Fruit fly (Drosophila melanogaster) whole organism, embryonic: ENCODE results near the gene CG4896.
A peak's percentile ranks its signal among the peaks of the same experiment; 100 is the strongest.

Experiments
- Adf1 ChIP-seq: fragments of 200-800 bp; sonication (Bioruptor generic); IDR thresholded peaks from 2 replicates; pipeline ENCODE4 v1.3.6; 2022; ENCODE audit warnings: missing biosample characterization, missing genetic modification characterization
- Bgb ChIP-seq: fragments of 200-800 bp; sonication (Bioruptor generic); IDR thresholded peaks from 2 replicates; pipeline ENCODE4 v1.3.6; 2022; ENCODE audit warnings: missing biosample characterization, missing genetic modification characterization; ENCODE audit not compliant: partially characterized antibody
- CG10654 ChIP-seq: fragments of 200-800 bp; sonication (Bioruptor generic); optimal IDR thresholded peaks from 2 replicates; lab custom pipeline; 2016; ENCODE audit warnings: missing biosample characterization, missing genetic modification characterization
- CG12155 ChIP-seq: fragments of 200-800 bp; sonication (Bioruptor generic); optimal IDR thresholded peaks from 3 replicates; lab custom pipeline; 2016; ENCODE audit warnings: missing biosample characterization, missing genetic modification characterization
- CG12299 ChIP-seq: fragments of 200-800 bp; sonication (Bioruptor generic); optimal IDR thresholded peaks from 2 replicates; lab custom pipeline; 2018; ENCODE audit warnings: missing biosample characterization, mild to moderate bottlenecking, missing genetic modification characterization
- CG12391 ChIP-seq: fragments of 200-800 bp; sonication (Bioruptor generic); optimal IDR thresholded peaks from 3 replicates; lab custom pipeline; 2018; ENCODE audit warnings: missing biosample characterization, mild to moderate bottlenecking, missing genetic modification characterization, moderate library complexity
- CG17186 ChIP-seq: fragments of 200-800 bp; sonication (Bioruptor generic); optimal IDR thresholded peaks from 3 replicates; lab custom pipeline; 2017; ENCODE audit warnings: missing biosample characterization, missing genetic modification reagents, missing genetic modification characterization
- CG17361 ChIP-seq: fragments of 200-800 bp; sonication (Bioruptor generic); IDR thresholded peaks from 3 replicates; pipeline ENCODE4 v1.3.6; 2022; ENCODE audit warnings: missing biosample characterization, missing genetic modification characterization
- CG17385 ChIP-seq: fragments of 200-800 bp; sonication (Bioruptor generic); optimal IDR thresholded peaks from 3 replicates; lab custom pipeline; 2018; ENCODE audit warnings: missing biosample characterization, mild to moderate bottlenecking, missing genetic modification characterization
- CG2120 ChIP-seq: fragments of 200-800 bp; sonication (Bioruptor generic); optimal IDR thresholded peaks from 3 replicates; lab custom pipeline; 2016; ENCODE audit warnings: missing biosample characterization, missing genetic modification characterization
- CG2199 ChIP-seq: fragments of 200-800 bp; sonication (Bioruptor generic); IDR thresholded peaks from 3 replicates; pipeline ENCODE4 v1.3.6; 2022; ENCODE audit warnings: missing biosample characterization, missing genetic modification characterization
- CG31441 ChIP-seq: fragments of 200-800 bp; sonication (Bioruptor generic); IDR thresholded peaks from 2 replicates; pipeline ENCODE4 v1.3.6; 2022; ENCODE audit warnings: missing biosample characterization, missing genetic modification characterization
- CG4328 ChIP-seq: fragments of 200-800 bp; sonication (Bioruptor generic); optimal IDR thresholded peaks from 3 replicates; lab custom pipeline; 2017; ENCODE audit warnings: missing biosample characterization, missing genetic modification reagents, missing genetic modification characterization
- CG4854 ChIP-seq: fragments of 200-800 bp; sonication (Bioruptor generic); optimal IDR thresholded peaks from 2 replicates; lab custom pipeline; 2016; ENCODE audit warnings: missing biosample characterization, missing genetic modification characterization, inconsistent platforms
- CG6272 ChIP-seq: fragments of 200-800 bp; sonication (Bioruptor generic); IDR thresholded peaks from 2 replicates; pipeline ENCODE4 v1.3.6; 2022; ENCODE audit warnings: missing biosample characterization, missing genetic modification characterization
- CG9817 ChIP-seq: fragments of 200-800 bp; sonication (Bioruptor generic); optimal IDR thresholded peaks from 2 replicates; lab custom pipeline; 2018; ENCODE audit warnings: missing biosample characterization, mild to moderate bottlenecking, missing genetic modification characterization, moderate library complexity
- CHES-1-like ChIP-seq: fragments of 200-800 bp; sonication (Bioruptor generic); optimal IDR thresholded peaks from 2 replicates; lab custom pipeline; 2016; ENCODE audit warnings: missing biosample characterization, missing genetic modification characterization
- Doc2 ChIP-seq: fragments of 200-800 bp; sonication (Bioruptor generic); IDR thresholded peaks from 2 replicates; pipeline ENCODE4 v1.3.6; 2022; ENCODE audit warnings: missing biosample characterization, missing genetic modification characterization
- Fer2 ChIP-seq: fragments of 200-800 bp; sonication (Bioruptor generic); optimal IDR thresholded peaks from 2 replicates; lab custom pipeline; 2018; ENCODE audit warnings: missing biosample characterization, mild to moderate bottlenecking, missing genetic modification characterization, moderate library complexity
- HLH4C ChIP-seq: fragments of 200-800 bp; sonication (Bioruptor generic); IDR thresholded peaks from 3 replicates; pipeline ENCODE4 v1.3.6; 2022; ENCODE audit warnings: missing biosample characterization, missing genetic modification characterization; ENCODE audit not compliant: partially characterized antibody
- Hey ChIP-seq: fragments of 200-800 bp; sonication (Bioruptor generic); optimal IDR thresholded peaks from 3 replicates; lab custom pipeline; 2018; ENCODE audit warnings: missing biosample characterization, mild to moderate bottlenecking, missing genetic modification characterization
- HmgZ ChIP-seq: fragments of 200-800 bp; sonication (Bioruptor generic); optimal IDR thresholded peaks from 2 replicates; lab custom pipeline; 2018; ENCODE audit warnings: missing biosample characterization, mild to moderate bottlenecking, missing genetic modification characterization
- Hr3 ChIP-seq: fragments of 200-800 bp; sonication (Bioruptor generic); optimal IDR thresholded peaks from 3 replicates; lab custom pipeline; 2016; ENCODE audit warnings: missing biosample characterization, missing genetic modification characterization
- Myb ChIP-seq: fragments of 200-800 bp; sonication (Bioruptor generic); optimal IDR thresholded peaks from 2 replicates; lab custom pipeline; 2016; ENCODE audit warnings: missing biosample characterization, missing genetic modification characterization
- NC2β ChIP-seq: fragments of 200-800 bp; sonication (Bioruptor generic); optimal IDR thresholded peaks from 2 replicates; lab custom pipeline; 2016; ENCODE audit warnings: missing biosample characterization, missing genetic modification characterization
- NFAT ChIP-seq: fragments of 200-800 bp; sonication (Bioruptor generic); IDR thresholded peaks from 2 replicates; pipeline ENCODE4 v1.3.6; 2022; ENCODE audit warnings: missing biosample characterization, missing genetic modification characterization
- NfI ChIP-seq: fragments of 200-800 bp; sonication (Bioruptor generic); optimal IDR thresholded peaks from 3 replicates; lab custom pipeline; 2018; ENCODE audit warnings: missing biosample characterization, mild to moderate bottlenecking, missing genetic modification characterization, moderate library complexity
- Oli ChIP-seq: fragments of 200-800 bp; sonication (Bioruptor generic); optimal IDR thresholded peaks from 2 replicates; lab custom pipeline; 2018; ENCODE audit warnings: missing biosample characterization, mild to moderate bottlenecking, missing genetic modification characterization, moderate library complexity
- bcd ChIP-seq: fragments of 200-800 bp; sonication (Bioruptor generic); optimal IDR thresholded peaks from 2 replicates; lab custom pipeline; 2017; ENCODE audit warnings: missing biosample characterization, mild to moderate bottlenecking, missing genetic modification characterization
- btn ChIP-seq: fragments of 200-800 bp; sonication (Bioruptor generic); optimal IDR thresholded peaks from 2 replicates; lab custom pipeline; 2016; ENCODE audit warnings: missing biosample characterization, missing genetic modification characterization
- chn ChIP-seq: fragments of 200-800 bp; sonication (Bioruptor generic); optimal IDR thresholded peaks from 2 replicates; lab custom pipeline; 2016; ENCODE audit warnings: missing biosample characterization, missing genetic modification characterization
- ci ChIP-seq: fragments of 200-800 bp; sonication (Bioruptor generic); IDR thresholded peaks from 3 replicates; pipeline ENCODE4 v1.3.6; 2022; ENCODE audit warnings: missing biosample characterization, missing genetic modification characterization
- dimm ChIP-seq: fragments of 200-800 bp; sonication (Bioruptor generic); IDR thresholded peaks from 2 replicates; pipeline ENCODE4 v1.3.6; 2022; ENCODE audit warnings: missing biosample characterization, missing genetic modification characterization
- eve ChIP-seq, 2 experiments: fragments of >200 bp; optimal IDR thresholded peaks; 2 replicates each; lab custom pipeline; 2017; ENCODE audit warnings: missing biosample characterization in 2 of 2, missing genetic modification characterization in 2 of 2
- fd64A ChIP-seq: fragments of 200-800 bp; sonication (Bioruptor generic); optimal IDR thresholded peaks from 3 replicates; lab custom pipeline; 2018; ENCODE audit warnings: missing biosample characterization, mild to moderate bottlenecking, missing genetic modification characterization
- fu2 ChIP-seq: fragments of 200-800 bp; sonication (Bioruptor generic); optimal IDR thresholded peaks from 2 replicates; lab custom pipeline; 2016; ENCODE audit warnings: missing biosample characterization, missing genetic modification characterization
- gcm ChIP-seq: fragments of 200-800 bp; sonication (Bioruptor generic); optimal IDR thresholded peaks from 2 replicates; lab custom pipeline; 2019; ENCODE audit warnings: missing biosample characterization, mild to moderate bottlenecking, missing genetic modification characterization, moderate library complexity
- hth ChIP-seq: fragments of >200 bp; optimal IDR thresholded peaks from 2 replicates; lab custom pipeline; 2017; ENCODE audit warnings: inconsistent platforms
- kay ChIP-seq: fragments of 200-800 bp; sonication (Bioruptor generic); optimal IDR thresholded peaks from 2 replicates; lab custom pipeline; 2016; ENCODE audit warnings: missing biosample characterization, missing genetic modification characterization
- kni ChIP-seq: fragments of 200-800 bp; sonication (Bioruptor generic); optimal IDR thresholded peaks from 3 replicates; lab custom pipeline; 2017; ENCODE audit warnings: mild to moderate bottlenecking, missing biosample characterization, missing genetic modification reagents, missing genetic modification characterization
- lbe ChIP-seq: fragments of 200-800 bp; sonication (Bioruptor generic); optimal IDR thresholded peaks from 2 replicates; lab custom pipeline; 2016; ENCODE audit warnings: missing biosample characterization, mild to moderate bottlenecking, missing genetic modification characterization
- oc ChIP-seq: fragments of 200-800 bp; sonication (Bioruptor generic); optimal IDR thresholded peaks from 2 replicates; lab custom pipeline; 2018; ENCODE audit warnings: missing biosample characterization, mild to moderate bottlenecking, missing genetic modification characterization, moderate library complexity
- otp ChIP-seq: fragments of 200-800 bp; sonication (Bioruptor generic); IDR thresholded peaks from 3 replicates; pipeline ENCODE4, ENCODE4 v1.3.6; 2022; ENCODE audit warnings: missing biosample characterization, missing genetic modification characterization
- pfk ChIP-seq: fragments of 200-800 bp; sonication (Bioruptor generic); optimal IDR thresholded peaks from 2 replicates; lab custom pipeline; 2018; ENCODE audit warnings: missing biosample characterization, mild to moderate bottlenecking, missing genetic modification characterization, moderate library complexity
- psq ChIP-seq: fragments of 200-800 bp; sonication (Bioruptor generic); optimal IDR thresholded peaks from 2 replicates; lab custom pipeline; 2017; ENCODE audit warnings: missing biosample characterization, missing genetic modification characterization
- pzg ChIP-seq: fragments of 200-800 bp; sonication (Bioruptor generic); optimal IDR thresholded peaks from 3 replicates; lab custom pipeline; 2018; ENCODE audit warnings: missing biosample characterization, mild to moderate bottlenecking, missing genetic modification characterization, moderate library complexity
- tgo ChIP-seq: fragments of 200-800 bp; sonication (Bioruptor generic); IDR thresholded peaks from 3 replicates; pipeline ENCODE4 v1.3.6; 2022; ENCODE audit warnings: missing biosample characterization, missing genetic modification characterization
- tll ChIP-seq, 2 experiments: fragments of 200-800 bp in 1 of 2; fragments of >200 bp in 1 of 2; sonication (Bioruptor generic) in 1 of 2; optimal IDR thresholded peaks; 2 replicates each; lab custom pipeline; 2017 to 2019; ENCODE audit warnings: missing biosample characterization in 2 of 2, missing genetic modification characterization in 2 of 2, mild to moderate bottlenecking in 1 of 2, moderate library complexity in 1 of 2
- trem ChIP-seq: fragments of 200-800 bp; optimal IDR thresholded peaks from 3 replicates; lab custom pipeline; 2019; ENCODE audit warnings: missing biosample characterization, mild to moderate bottlenecking, missing genetic modification characterization, moderate library complexity
- wek ChIP-seq: fragments of 200-800 bp; sonication (Bioruptor generic); optimal IDR thresholded peaks from 3 replicates; lab custom pipeline; 2018; ENCODE audit warnings: missing biosample characterization, mild to moderate bottlenecking, missing genetic modification characterization, moderate library complexity
- zfh1 ChIP-seq: fragments of 200-800 bp; sonication (Bioruptor generic); IDR thresholded peaks from 3 replicates; pipeline ENCODE4 v1.3.6; 2022; ENCODE audit warnings: missing biosample characterization, missing genetic modification characterization

Gene CG4896

dm6 chr2L:1217892-1218473 is 40.5 kb downstream of the CG4896 start (continued):
- no peak for TF ChIP-seq fd64A (GFP tag; lab: Kevin White, UChicago)
- TF ChIP-seq CG4328 (GFP tag; lab: Kevin White, UChicago): no peak
- no peak for TF ChIP-seq HLH4C (GFP tag; lab: Robert Waterston, UW)
- no peak for TF ChIP-seq Bgb
- no peak for TF ChIP-seq Adf1
- TF ChIP-seq Doc2 (GFP tag; lab: Robert Waterston, UW): no peak
- peak; percentile 7 for TF ChIP-seq gcm (GFP tag; lab: Kevin White, UChicago)
- no peak for TF ChIP-seq bcd
- TF ChIP-seq NFAT (GFP tag; lab: Robert Waterston, UW): no peak
- TF ChIP-seq dimm (GFP tag; lab: Robert Waterston, UW): no peak
- TF ChIP-seq oc (tag; lab: Kevin White, UChicago): no peak
- TF ChIP-seq Myb: no peak
- TF ChIP-seq fu2 (GFP tag; lab: Kevin White, UChicago): no peak
- TF ChIP-seq CG9817: peak; percentile 7
- TF ChIP-seq CG12155 (GFP tag; lab: Kevin White, UChicago): no peak
- no peak for TF ChIP-seq CG4854
- TF ChIP-seq kay: no peak
- TF ChIP-seq CG2199 (GFP tag; lab: Robert Waterston, UW): no peak
- peak; percentile 65 for TF ChIP-seq CG2120 (GFP tag; lab: Kevin White, UChicago)
- TF ChIP-seq Oli (tag; lab: Kevin White, UChicago): no peak
- peak; percentile 52 for TF ChIP-seq CG12391 (tag; lab: Kevin White, UChicago)
- TF ChIP-seq CG10654 (GFP tag; lab: Kevin White, UChicago): no peak
- TF ChIP-seq lbe: no peak
- TF ChIP-seq Hey (tag; lab: Kevin White, UChicago): no peak
- TF ChIP-seq pfk (GFP tag; lab: Kevin White, UChicago): no peak
- TF ChIP-seq zfh1: no peak
- peak; percentile 12 for TF ChIP-seq chn
- no peak for TF ChIP-seq tll (GFP tag; optimal IDR thresholded peaks at IDR 0.05; lab: Kevin White, UChicago)
- TF ChIP-seq CG17361 (GFP tag; lab: Robert Waterston, UW): no peak
- no peak for TF ChIP-seq CG17186
- TF ChIP-seq CHES-1-like: no peak
- no peak for TF ChIP-seq hth
- 0 out of 3 replicates have a peak, but pooled peaks have one; percentile 30 for TF ChIP-seq otp
- TF ChIP-seq CG12299 (tag; lab: Kevin White, UChicago): no peak
- peak in 1 of 2 experiments; percentile 44 for TF ChIP-seq eve (GFP tag; optimal IDR thresholded peaks at IDR 0.05; lab: Kevin White, UChicago)
- TF ChIP-seq ci (GFP tag; lab: Robert Waterston, UW): peak; percentile 82
- no peak for TF ChIP-seq Fer2
- TF ChIP-seq tgo (GFP tag; lab: Robert Waterston, UW): peak; percentile 24; the same call in 1 of the 3 replicates
- TF ChIP-seq HmgZ (tag; lab: Kevin White, UChicago): no peak
- TF ChIP-seq wek: no peak
- no peak for TF ChIP-seq kni (GFP tag; lab: Kevin White, UChicago)
- TF ChIP-seq pzg (GFP tag; lab: Kevin White, UChicago): no peak
- TF ChIP-seq NC2β (GFP tag; lab: Kevin White, UChicago): no peak
- TF ChIP-seq CG6272: no peak
- TF ChIP-seq trem (tag; lab: Kevin White, UChicago): no peak
- no peak for TF ChIP-seq btn (GFP tag; lab: Kevin White, UChicago)
- TF ChIP-seq psq (GFP tag; lab: Kevin White, UChicago): no peak
- TF ChIP-seq NfI: no peak
- peak; percentile 3 for TF ChIP-seq Hr3 (GFP tag; lab: Kevin White, UChicago)
- TF ChIP-seq CG17385 (GFP tag; lab: Kevin White, UChicago): peak; percentile 33
- TF ChIP-seq CG31441: no peak
